Fruit fly (Drosophila melanogaster) whole organism, adult: ENCODE data around the gene mus81.

ENCODE experiments used
- CG11617 ChIP-seq: fragments of 200-800 bp; sonication (Bioruptor generic); optimal IDR thresholded peaks from 2 replicates; lab custom pipeline; 2017; ENCODE audit warnings: mild to moderate bottlenecking, missing biosample characterization, missing genetic modification reagents, missing genetic modification characterization
- CG12768 ChIP-seq: fragments of 200-800 bp; sonication (Bioruptor generic); optimal IDR thresholded peaks from 2 replicates; lab custom pipeline; 2017; ENCODE audit warnings: missing biosample characterization, missing genetic modification characterization, mild to moderate bottlenecking, moderate library complexity, missing genetic modification reagents
- CG14711 ChIP-seq: fragments of 200-800 bp; sonication (Bioruptor generic); optimal IDR thresholded peaks from 2 replicates; lab custom pipeline; 2018; ENCODE audit warnings: missing biosample characterization, mild to moderate bottlenecking, missing genetic modification characterization, moderate library complexity
- CG1620 ChIP-seq: fragments of 200-800 bp; sonication (Bioruptor generic); optimal IDR thresholded peaks from 2 replicates; lab custom pipeline; 2016; ENCODE audit warnings: missing biosample characterization, missing genetic modification characterization
- CG33017 ChIP-seq: fragments of 200-800 bp; sonication (Bioruptor generic); optimal IDR thresholded peaks from 2 replicates; lab custom pipeline; 2018; ENCODE audit warnings: missing biosample characterization, mild to moderate bottlenecking, missing genetic modification characterization, moderate library complexity
- CG5204 ChIP-seq: fragments of 200-800 bp; sonication (Bioruptor generic); optimal IDR thresholded peaks from 2 replicates; lab custom pipeline; 2016; ENCODE audit warnings: missing biosample characterization, missing genetic modification characterization
- CG7045 ChIP-seq: fragments of 200-800 bp; sonication (Bioruptor generic); optimal IDR thresholded peaks from 2 replicates; lab custom pipeline; 2017; ENCODE audit warnings: missing biosample characterization, mild to moderate bottlenecking, missing genetic modification characterization
- CG7101 ChIP-seq: fragments of 200-800 bp; sonication (Bioruptor generic); optimal IDR thresholded peaks from 2 replicates; lab custom pipeline; 2018; ENCODE audit warnings: missing biosample characterization, mild to moderate bottlenecking, missing genetic modification characterization, moderate library complexity
- Clk ChIP-seq: fragments of 200-800 bp; sonication (Bioruptor generic); optimal IDR thresholded peaks from 2 replicates; lab custom pipeline; 2017; ENCODE audit warnings: missing biosample characterization, missing genetic modification characterization
- Crg-1 ChIP-seq: fragments of 200-800 bp; sonication (Bioruptor generic); optimal IDR thresholded peaks from 2 replicates; lab custom pipeline; 2016; ENCODE audit warnings: missing biosample characterization, missing genetic modification characterization
- Hr96 ChIP-seq: fragments of 200-800 bp; sonication (Bioruptor generic); optimal IDR thresholded peaks from 2 replicates; lab custom pipeline; 2016; ENCODE audit warnings: missing biosample characterization, missing genetic modification characterization
- Mnt ChIP-seq: fragments of 200-800 bp; sonication (Bioruptor generic); optimal IDR thresholded peaks from 2 replicates; lab custom pipeline; 2016; ENCODE audit warnings: missing biosample characterization, mild to moderate bottlenecking, missing genetic modification characterization
- bab1 ChIP-seq: fragments of 200-800 bp; sonication (Bioruptor generic); optimal IDR thresholded peaks from 3 replicates; lab custom pipeline; 2019; ENCODE audit warnings: missing biosample characterization, mild to moderate bottlenecking, missing genetic modification characterization, moderate library complexity
- cic ChIP-seq: fragments of 200-800 bp; sonication (Bioruptor generic); optimal IDR thresholded peaks from 2 replicates; lab custom pipeline; 2017; ENCODE audit warnings: missing biosample characterization, mild to moderate bottlenecking, missing genetic modification characterization, moderate library complexity
- cnc ChIP-seq, 2 experiments: fragments of >200 bp; optimal IDR thresholded peaks; 2 replicates each; lab custom pipeline; 2017
- kay ChIP-seq: fragments of 200-800 bp; sonication (Bioruptor generic); peaks from one replicate; lab custom pipeline; 2016; ENCODE audit warnings: missing biosample characterization, missing genetic modification characterization, borderline replicate concordance
- ovo ChIP-seq: fragments of 200-800 bp; sonication (Bioruptor generic); optimal IDR thresholded peaks from 2 replicates; lab custom pipeline; 2016; ENCODE audit warnings: missing biosample characterization, missing genetic modification characterization
- pad ChIP-seq: fragments of 200-800 bp; sonication (Bioruptor generic); optimal IDR thresholded peaks from 3 replicates; lab custom pipeline; 2017; ENCODE audit warnings: missing biosample characterization, missing genetic modification characterization, mild to moderate bottlenecking, moderate library complexity, missing genetic modification reagents
- tj ChIP-seq: fragments of 200-800 bp; sonication (Bioruptor generic); optimal IDR thresholded peaks from 3 replicates; lab custom pipeline; 2017; ENCODE audit warnings: missing biosample characterization, mild to moderate bottlenecking, missing genetic modification characterization, moderate library complexity
- toe ChIP-seq: fragments of 200-800 bp; sonication (Bioruptor generic); optimal IDR thresholded peaks from 2 replicates; lab custom pipeline; 2016; ENCODE audit warnings: missing biosample characterization, missing genetic modification characterization

mus81 gene

DNA sequence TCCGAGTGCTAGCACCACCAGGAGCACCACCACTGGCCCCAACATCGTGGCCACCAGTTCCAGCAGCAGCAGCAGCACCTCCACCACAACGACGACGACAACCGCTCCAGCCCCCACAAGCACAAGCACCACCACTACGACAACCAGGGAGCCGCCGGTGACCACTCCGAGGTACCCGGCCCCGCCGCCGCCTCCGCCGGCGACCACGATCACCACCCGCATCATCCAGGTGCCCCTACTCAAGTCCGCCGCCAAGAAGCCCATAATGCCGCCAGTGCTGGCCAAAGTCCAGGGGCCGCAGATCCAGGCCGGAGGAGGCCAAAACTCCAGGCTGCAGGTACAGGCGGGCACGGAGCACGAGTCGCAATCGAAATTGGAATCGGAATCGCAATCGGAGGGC, 6.9 kb upstream of the mus81 start:
- TF ChIP-seq Hr96 (GFP tag; lab: Kevin White, UChicago) (no peak), CG33017 (no peak), cic (GFP tag; lab: Kevin White, UChicago) (no peak), bab1 (GFP tag; lab: Kevin White, UChicago) (no peak), kay (GFP tag; lab: Kevin White, UChicago) (no peak), CG7045 (GFP tag; lab: Kevin White, UChicago) (no peak), Clk (GFP tag; lab: Kevin White, UChicago) (no peak), Mnt (GFP tag; lab: Kevin White, UChicago) (no peak), cnc (optimal IDR thresholded peaks at IDR 0.05; lab: Kevin White, UChicago) (no peak), ovo (GFP tag; lab: Kevin White, UChicago) (no peak), tj (GFP tag; lab: Kevin White, UChicago) (no peak), CG7101 (no peak), Crg-1 (GFP tag; lab: Kevin White, UChicago) (no peak), CG11617 (GFP tag; lab: Kevin White, UChicago) (no peak)

DNA sequence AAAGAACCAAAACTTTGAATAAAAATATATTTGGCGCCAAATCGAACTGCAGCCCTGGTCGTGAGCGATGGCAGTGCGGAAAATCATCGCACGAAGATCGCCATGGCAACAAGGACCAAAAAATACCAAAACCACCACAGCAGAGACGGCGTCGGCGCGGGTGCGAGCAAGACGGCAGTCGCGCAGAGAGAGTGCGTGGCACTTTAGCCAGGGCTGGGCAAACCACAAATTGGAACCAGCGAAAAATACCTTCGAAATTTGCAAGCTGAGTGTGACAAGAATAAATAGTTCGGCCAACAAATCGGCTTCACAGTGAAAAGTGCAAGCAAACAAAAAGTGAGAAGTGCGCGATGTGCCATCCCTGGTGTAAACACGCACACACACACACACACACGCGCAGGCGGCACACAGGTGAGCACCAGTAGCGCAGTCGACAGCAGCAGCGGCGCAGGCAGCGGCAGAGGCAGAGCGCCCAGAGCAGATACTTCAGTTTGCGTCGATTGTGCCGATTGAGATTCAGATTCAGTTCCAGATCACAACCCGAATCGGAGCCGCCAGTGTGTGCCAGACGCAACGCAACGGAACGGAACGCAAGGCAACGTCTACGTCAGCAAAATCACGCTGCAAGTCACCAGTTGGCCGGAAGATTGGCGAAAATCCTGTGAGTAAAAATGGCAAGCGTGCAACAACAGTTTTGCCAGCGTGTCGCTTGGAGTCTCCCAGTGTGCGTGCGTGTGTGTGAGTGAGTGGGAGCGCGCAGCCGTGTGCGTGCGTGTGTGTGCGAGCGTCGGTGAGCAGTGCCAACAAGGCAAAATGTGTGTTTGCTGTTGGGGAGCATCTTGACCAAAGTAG, 5.6 kb upstream of the mus81 start, which contains the start of gene TRAM:
Gene TRAM (plus strand): TSS at position 184 of the 852 bp plus-strand sequence.
- peak; percentile 94 for TF ChIP-seq Mnt (GFP tag; lab: Kevin White, UChicago)
- peak; percentile 93 for TF ChIP-seq tj (GFP tag; lab: Kevin White, UChicago)
- peak; percentile 96 for TF ChIP-seq Crg-1 (GFP tag; lab: Kevin White, UChicago)
- TF ChIP-seq CG1620 (GFP tag; lab: Kevin White, UChicago) = peak; percentile 97
- peak; percentile 95 for TF ChIP-seq Clk (GFP tag; lab: Kevin White, UChicago)
- TF ChIP-seq CG7101 = peak; percentile 97
- TF ChIP-seq ovo (GFP tag; lab: Kevin White, UChicago) = peak; percentile 96
- TF ChIP-seq CG5204 (GFP tag; lab: Kevin White, UChicago) = peak; percentile 95
- peak; percentile 92 for TF ChIP-seq CG33017
- peak; percentile 92 for TF ChIP-seq CG14711 (tag; lab: Kevin White, UChicago)
- TF ChIP-seq kay (GFP tag; lab: Kevin White, UChicago) = no peak
- TF ChIP-seq toe = peak; percentile 87
- TF ChIP-seq cnc (optimal IDR thresholded peaks at IDR 0.05; lab: Kevin White, UChicago) = no peak
- TF ChIP-seq CG7045 (GFP tag; lab: Kevin White, UChicago) = peak; percentile 95
- TF ChIP-seq CG12768 (GFP tag; lab: Kevin White, UChicago) = peak; percentile 95
- TF ChIP-seq cic (GFP tag; lab: Kevin White, UChicago) = peak; percentile 81
- peak; percentile 98 for TF ChIP-seq Hr96 (GFP tag; lab: Kevin White, UChicago)
- TF ChIP-seq CG11617 (GFP tag; lab: Kevin White, UChicago) = peak; percentile 97
- peak; percentile 96 for TF ChIP-seq bab1 (GFP tag; lab: Kevin White, UChicago)
- peak; percentile 91 for TF ChIP-seq pad (GFP tag; lab: Kevin White, UChicago)

DNA sequence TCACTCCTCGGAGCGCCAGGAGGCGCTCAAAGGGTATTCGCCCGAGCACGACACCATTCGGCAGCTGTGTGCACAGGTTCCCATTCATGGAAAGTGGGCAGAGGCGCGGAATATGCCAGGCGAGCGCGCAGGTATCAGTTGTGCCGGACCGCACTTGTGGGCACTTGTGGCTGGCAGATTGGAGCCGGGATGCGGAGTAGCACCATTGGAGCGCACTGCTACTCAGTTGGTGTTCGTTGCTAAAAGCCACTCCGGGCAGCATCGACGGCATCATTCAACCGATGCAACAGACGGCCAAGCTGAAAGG, 5.0 kb upstream of the mus81 start:
- TF ChIP-seq CG7045 (GFP tag; lab: Kevin White, UChicago) (no peak), toe (no peak), pad (GFP tag; lab: Kevin White, UChicago) (no peak), CG14711 (tag; lab: Kevin White, UChicago) (no peak), CG33017 (no peak), Mnt (GFP tag; lab: Kevin White, UChicago) (no peak), CG12768 (GFP tag; lab: Kevin White, UChicago) (no peak)

DNA sequence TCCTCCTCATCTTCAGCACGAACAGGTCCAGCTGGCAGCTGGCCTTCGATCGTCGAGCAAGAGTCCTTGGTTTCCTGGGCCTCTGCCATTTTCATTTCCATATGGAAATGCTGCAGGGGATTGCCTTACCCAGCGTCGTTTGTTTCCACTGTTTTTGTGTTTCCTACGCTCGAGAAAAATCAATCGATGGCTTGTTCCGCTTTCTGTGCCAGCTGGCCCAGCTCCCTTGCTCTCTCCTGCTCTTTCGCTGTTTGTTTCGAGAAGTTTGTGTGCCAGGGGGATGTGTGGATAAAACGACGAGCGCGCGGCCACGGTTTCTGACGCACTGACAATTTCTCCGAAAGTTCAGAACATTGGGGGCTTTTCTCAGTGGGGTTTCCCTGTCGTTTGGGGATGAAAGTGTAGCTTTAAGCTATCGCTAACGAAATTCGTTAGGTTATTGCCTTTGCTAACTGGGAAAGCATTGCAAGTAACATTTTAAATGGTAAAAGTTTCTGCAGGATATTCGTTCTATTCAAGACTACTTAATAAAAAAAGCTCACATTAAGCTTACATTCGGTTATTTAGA, 4.7 kb downstream of the mus81 start, which contains the start of gene CG3703:
Gene CG3703 (minus strand): TSS at position 328 of the 568 bp plus-strand sequence.
- TF ChIP-seq ovo (GFP tag; lab: Kevin White, UChicago) (no peak), toe (no peak)

DNA sequence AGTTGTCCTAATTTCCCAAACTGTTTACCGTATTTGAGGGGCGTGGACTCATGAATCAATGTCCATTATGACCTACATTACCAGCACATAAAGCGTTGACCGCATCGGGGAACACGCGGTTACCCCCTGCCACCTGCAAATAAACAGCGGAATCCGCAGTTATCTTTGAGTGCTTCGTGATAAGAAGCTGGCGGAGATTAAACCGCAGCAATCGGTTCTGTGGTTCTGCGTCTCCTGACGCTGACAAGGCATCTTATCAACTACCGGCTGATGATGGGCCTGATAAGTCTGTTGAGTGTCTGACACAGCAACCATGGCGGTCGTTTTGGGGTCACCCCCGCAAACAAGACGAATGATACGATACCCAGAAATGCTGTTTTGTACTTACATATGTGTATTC, 5.3 kb downstream of the mus81 start:
- TF ChIP-seq cic (GFP tag; lab: Kevin White, UChicago) (peak; percentile 49), ovo (GFP tag; lab: Kevin White, UChicago) (no peak), Clk (GFP tag; lab: Kevin White, UChicago) (no peak), tj (GFP tag; lab: Kevin White, UChicago) (peak; percentile 30), CG11617 (GFP tag; lab: Kevin White, UChicago) (no peak), CG12768 (GFP tag; lab: Kevin White, UChicago) (peak; percentile 35), CG1620 (GFP tag; lab: Kevin White, UChicago) (no peak), bab1 (GFP tag; lab: Kevin White, UChicago) (no peak), Mnt (GFP tag; lab: Kevin White, UChicago) (peak; percentile 38), CG7045 (GFP tag; lab: Kevin White, UChicago) (no peak), cnc (optimal IDR thresholded peaks at IDR 0.05; lab: Kevin White, UChicago) (no peak), pad (GFP tag; lab: Kevin White, UChicago) (no peak), kay (GFP tag; lab: Kevin White, UChicago) (no peak), Crg-1 (GFP tag; lab: Kevin White, UChicago) (no peak), CG14711 (tag; lab: Kevin White, UChicago) (no peak), CG33017 (no peak), toe (no peak), CG7101 (no peak), Hr96 (GFP tag; lab: Kevin White, UChicago) (no peak), CG5204 (GFP tag; lab: Kevin White, UChicago) (no peak)
